Worm (Caenorhabditis elegans): ENCODE measurements around the gene skr-13.

- TF ChIP-seq lsy-2 (tag; optimal IDR thresholded peaks at IDR 0.05) (no peak), unc-62 (GFP tag; optimal IDR thresholded peaks at IDR 0.05) (no peak)
These were observed 9.4 kb downstream of the skr-13 start for ce11 chrIV:17153002-17153401.

Measured in whole organism, mixed stage, embryonic.